Worm (Caenorhabditis elegans): Measurements from ENCODE around the gene sgo-1.

DNA sequence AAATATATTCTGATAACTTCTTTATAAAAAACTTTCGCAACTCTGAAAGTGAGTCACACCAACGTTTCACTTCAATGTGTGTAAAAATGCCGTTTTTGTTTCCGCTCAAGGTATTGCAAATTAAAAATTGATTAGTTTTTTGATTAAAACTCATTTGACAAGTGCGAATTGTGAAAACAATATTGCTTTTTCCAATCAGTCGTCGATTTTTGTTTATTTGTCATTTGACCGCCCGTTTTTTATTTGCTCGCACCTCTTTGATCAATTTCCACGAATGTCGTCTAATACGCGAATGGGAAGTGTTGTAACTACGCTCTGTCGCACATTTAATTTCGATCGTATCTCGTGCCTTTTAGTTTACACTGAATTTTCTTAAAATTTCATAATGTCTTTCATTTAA, 33.9 kb upstream of the sgo-1 start, which contains the start of gene mvb-12:
- TF ChIP-seq nhr-11 (tag; optimal IDR thresholded peaks at IDR 0.05): no peak
- TF ChIP-seq mbf-1 (tag; optimal IDR thresholded peaks at IDR 0.05): no peak
- TF ChIP-seq snpc-4 (tag; optimal IDR thresholded peaks at IDR 0.05): no peak
- no peak for TF ChIP-seq ama-1 (optimal IDR thresholded peaks at IDR 0.05)
- no peak for TF ChIP-seq nhr-77 (tag; optimal IDR thresholded peaks at IDR 0.05)
- TF ChIP-seq alr-1 (tag; optimal IDR thresholded peaks at IDR 0.05): no peak
- no peak for TF ChIP-seq Y55F3AM.14 (GFP tag; optimal IDR thresholded peaks at IDR 0.05)
- TF ChIP-seq C34F6.9 (tag; optimal IDR thresholded peaks at IDR 0.05): peak; percentile 43
- no peak for TF ChIP-seq ztf-4 (tag; optimal IDR thresholded peaks at IDR 0.05)
- no peak for TF ChIP-seq lin-11 (tag; optimal IDR thresholded peaks at IDR 0.05)
- TF ChIP-seq nhr-25 (tag; optimal IDR thresholded peaks at IDR 0.05): no peak
